Fruit fly (Drosophila melanogaster): ENCODE data around the gene CG13877.

Gene CG13877

dm6 chr3L:264378-265151 lies 46.7 kb downstream of the CG13877 start, which contains the start of the genes Tudor-SN and mRpL17 (continued):
- no peak for TF ChIP-seq Kr (GFP tag; optimal IDR thresholded peaks at IDR 0.05)
- no peak for TF ChIP-seq YL-1 (GFP tag; optimal IDR thresholded peaks at IDR 0.05)
- TF ChIP-seq ato (GFP tag; IDR thresholded peaks at IDR 0.05; ENCODE audit: partially characterized antibody) = peak; percentile 95
- peak; percentile 98 for TF ChIP-seq Opbp (GFP tag; IDR thresholded peaks at IDR 0.05; ENCODE audit: partially characterized antibody)
- no peak for TF ChIP-seq tll (GFP tag; optimal IDR thresholded peaks at IDR 0.05)
- no peak for TF ChIP-seq CG10274 (GFP tag; optimal IDR thresholded peaks at IDR 0.05)
- no peak for TF ChIP-seq CHES-1-like (GFP tag; optimal IDR thresholded peaks at IDR 0.05)
- peak; percentile 15 for TF ChIP-seq cato (GFP tag; optimal IDR thresholded peaks at IDR 0.05; ENCODE audit: borderline replicate concordance)
- peak; percentile 66; the same call in 1 of the 2 replicates for TF ChIP-seq NFAT (GFP tag; IDR thresholded peaks at IDR 0.05)
- peak; percentile 52; the same call in 1 of the 2 replicates for TF ChIP-seq CG11085 (GFP tag; IDR thresholded peaks at IDR 0.05)
- peak; percentile 40 for TF ChIP-seq CG15696 (tag; optimal IDR thresholded peaks at IDR 0.05)
- peak; percentile 41 for TF ChIP-seq sug (tag; optimal IDR thresholded peaks at IDR 0.05)
- no peak for TF ChIP-seq danr (GFP tag; IDR thresholded peaks at IDR 0.05)
- TF ChIP-seq CG11504 (tag; optimal IDR thresholded peaks at IDR 0.05) = peak; percentile 64
- peak; percentile 69 for TF ChIP-seq CG30403 (GFP tag; optimal IDR thresholded peaks at IDR 0.05)
- TF ChIP-seq Doc3 (GFP tag; IDR thresholded peaks at IDR 0.05; ENCODE audit: partially characterized antibody) = peak; percentile 84
- peak; percentile 72 for TF ChIP-seq CG15514 (GFP tag; optimal IDR thresholded peaks at IDR 0.05)
- peak; percentile 72 for TF ChIP-seq MBD-R2 (GFP tag; IDR thresholded peaks at IDR 0.05)
- TF ChIP-seq CG7839 (tag; optimal IDR thresholded peaks at IDR 0.05) = peak; percentile 16
- peak; percentile 24 for TF ChIP-seq NfI (GFP tag; optimal IDR thresholded peaks at IDR 0.05)
- TF ChIP-seq CG8290 (GFP tag; optimal IDR thresholded peaks at IDR 0.05) = peak; percentile 21
- peak in 1 of 2 experiments; percentile 35 for TF ChIP-seq CG8290 (tag; optimal IDR thresholded peaks at IDR 0.05)
- no peak for TF ChIP-seq Atf-2 (GFP tag; optimal IDR thresholded peaks at IDR 0.05)
- no peak for TF ChIP-seq Hey (tag; optimal IDR thresholded peaks at IDR 0.05)
- TF ChIP-seq CG13424 (tag; optimal IDR thresholded peaks at IDR 0.05) = peak; percentile 55
- peak; percentile 4 for TF ChIP-seq chn (GFP tag; optimal IDR thresholded peaks at IDR 0.05)
- peak; percentile 68 for TF ChIP-seq CG13775 (GFP tag; optimal IDR thresholded peaks at IDR 0.05)
- no peak for TF ChIP-seq Dad (GFP tag; optimal IDR thresholded peaks at IDR 0.05)
- no peak for TF ChIP-seq Trl (optimal IDR thresholded peaks at IDR 0.05)
- peak; percentile 14 for TF ChIP-seq Trl (GFP tag; optimal IDR thresholded peaks at IDR 0.05)
- peak; percentile 98 for TF ChIP-seq vnd (GFP tag; IDR thresholded peaks at IDR 0.05; ENCODE audit: partially characterized antibody)
- no peak for TF ChIP-seq Camta (GFP tag; optimal IDR thresholded peaks at IDR 0.05)
- TF ChIP-seq sna (GFP tag; IDR thresholded peaks at IDR 0.05; ENCODE audit: partially characterized antibody) = peak; percentile 90
- peak; percentile 95 for TF ChIP-seq CG7963 (GFP tag; IDR thresholded peaks at IDR 0.05; ENCODE audit: partially characterized antibody)
- 0 out of 2 replicates have a peak, but pooled peaks have one; percentile 27 for TF ChIP-seq CG17328 (GFP tag; IDR thresholded peaks at IDR 0.05)
- peak; percentile 40 for TF ChIP-seq Chrac-16 (GFP tag; optimal IDR thresholded peaks at IDR 0.05)
- TF ChIP-seq CG1792 (GFP tag; optimal IDR thresholded peaks at IDR 0.05) = peak; percentile 16
- no peak for TF ChIP-seq fd64A (GFP tag; optimal IDR thresholded peaks at IDR 0.05)
- TF ChIP-seq row (GFP tag; IDR thresholded peaks at IDR 0.05) = peak; percentile 78
- TF ChIP-seq vfl (GFP tag; optimal IDR thresholded peaks at IDR 0.05) = no peak
- peak; percentile 8 for TF ChIP-seq CG16815 (GFP tag; optimal IDR thresholded peaks at IDR 0.05)
- TF ChIP-seq CG9727 (GFP tag; optimal IDR thresholded peaks at IDR 0.05) = peak; percentile 63
- TF ChIP-seq ash1 (GFP tag; optimal IDR thresholded peaks at IDR 0.05) = no peak
- peak; percentile 59 for TF ChIP-seq CG3847 (GFP tag; IDR thresholded peaks at IDR 0.05)
- TF ChIP-seq CG11456 (GFP tag; IDR thresholded peaks at IDR 0.05) = peak; percentile 64; the same call in 1 of the 3 replicates
- TF ChIP-seq CG10654 (GFP tag; optimal IDR thresholded peaks at IDR 0.05) = peak; percentile 15
- TF ChIP-seq CG10366 (GFP tag; IDR thresholded peaks at IDR 0.05) = no peak
- peak; percentile 27 for TF ChIP-seq dmrt99B (tag; optimal IDR thresholded peaks at IDR 0.05)
- peak; percentile 57; the same call in 1 of the 2 replicates for TF ChIP-seq CG31441 (GFP tag; IDR thresholded peaks at IDR 0.05)
